Worm (Caenorhabditis elegans) whole organism, L4 larva: ENCODE data around the gene T26G10.1.
"Not testable (repeated sequence)": the region's sequence is repeated elsewhere in the genome, so short reads cannot be mapped to it uniquely, and the experiment has no call there.

Experiments
- ceh-20 ChIP-seq: fragments of 200-800 bp; sonication (Bioruptor generic); IDR thresholded peaks from 2 replicates; pipeline ENCODE4 v1.3.6; 2022; ENCODE audit warnings: missing genetic modification reagents, missing genetic modification characterization, missing compliant biosample characterization
- ceh-82 ChIP-seq: sonication (generic microtip); optimal IDR thresholded peaks from 2 replicates; lab custom pipeline; 2017; ENCODE audit warnings: missing biosample characterization, missing genetic modification characterization
- cey-2 ChIP-seq: sonication (generic microtip); optimal IDR thresholded peaks from 3 replicates; lab custom pipeline; 2017; ENCODE audit warnings: missing genetic modification characterization, mild to moderate bottlenecking, missing compliant biosample characterization, antibody characterized with exemption, borderline replicate concordance; ENCODE audit not compliant: insufficient read depth
- fos-1 ChIP-seq: fragments of 150-350 bp; optimal IDR thresholded peaks from 2 replicates; lab custom pipeline; 2014; ENCODE audit warnings: missing biosample characterization, missing genetic modification characterization
- jun-1 ChIP-seq: fragments of 150-350 bp; optimal IDR thresholded peaks from 2 replicates; lab custom pipeline; 2014; ENCODE audit warnings: missing biosample characterization, missing genetic modification reagents, missing genetic modification characterization
- mep-1 ChIP-seq: fragments of 150-350 bp; sonication (generic microtip); optimal IDR thresholded peaks from 3 replicates; lab custom pipeline; 2014; ENCODE audit warnings: missing biosample characterization, missing genetic modification characterization
- saeg-2 ChIP-seq: fragments of 200-800 bp; sonication (Bioruptor generic); IDR thresholded peaks from 2 replicates; pipeline ENCODE4 v1.3.6; 2022; ENCODE audit warnings: missing genetic modification reagents, missing genetic modification characterization, missing compliant biosample characterization
- tag-97 ChIP-seq: fragments of 200-800 bp; sonication (Bioruptor generic); IDR thresholded peaks from 2 replicates; pipeline ENCODE4 v1.3.6; 2022; ENCODE audit warnings: missing genetic modification characterization, missing compliant biosample characterization
- unc-130 ChIP-seq: sonication (generic microtip); optimal IDR thresholded peaks from 2 replicates; lab custom pipeline; 2016; ENCODE audit warnings: missing genetic modification reagents, missing genetic modification characterization, missing compliant biosample characterization
- unc-62 ChIP-seq, 3 experiments: fragments of 150-350 bp in 1 of 3; sonication (generic microtip); optimal IDR thresholded peaks in 2 of 3; peaks in 1 of 3; 1 replicate in 1 of 3; 2 replicates in 2 of 3; lab custom pipeline; 2014 to 2017; ENCODE audit warnings: missing biosample characterization in 3 of 3, missing genetic modification characterization in 3 of 3, missing genetic modification reagents in 3 of 3, missing genotype in 1 of 3
- ztf-11 ChIP-seq: fragments of 150-350 bp; optimal IDR thresholded peaks from 2 replicates; lab custom pipeline; 2014; ENCODE audit warnings: missing biosample characterization, missing genetic modification characterization
- ztf-7 ChIP-seq: fragments of 150-350 bp; optimal IDR thresholded peaks from 2 replicates; lab custom pipeline; 2014; ENCODE audit warnings: missing biosample characterization, missing genetic modification characterization

ce11 chrIII:9420231-9420630, 13.8 kb upstream of the T26G10.1 start, which contains the start of gene T26G10.4:
- TF ChIP-seq ceh-82 (tag; lab: Kevin White, UChicago); unc-130; saeg-2 (GFP tag; lab: Robert Waterston, UW); mep-1; fos-1 (tag; lab: Kevin White, UChicago); ztf-11 (tag; lab: Kevin White, UChicago); unc-62 (GFP tag; optimal IDR thresholded peaks at IDR 0.05 in 1 of 2; lab: Kevin White, UChicago); unc-62 (tag; optimal IDR thresholded peaks at IDR 0.05; lab: Kevin White, UChicago); tag-97; ztf-7 (tag; lab: Kevin White, UChicago); jun-1; ceh-20 (GFP tag; lab: Robert Waterston, UW); cey-2 (tag; lab: Kevin White, UChicago): not testable (repeated sequence)
